Fruit fly (Drosophila melanogaster) whole organism, embryonic: Measurements from ENCODE around the gene CG12948.

ENCODE experiments used
- Antp ChIP-seq: fragments of 200-800 bp; sonication (Bioruptor generic); optimal IDR thresholded peaks from 3 replicates; lab custom pipeline; 2016; ENCODE audit warnings: missing biosample characterization, missing genetic modification characterization
- B-H2 ChIP-seq: fragments of 200-800 bp; sonication (Bioruptor generic); optimal IDR thresholded peaks from 2 replicates; lab custom pipeline; 2018; ENCODE audit warnings: missing biosample characterization, mild to moderate bottlenecking, missing genetic modification characterization
- CG10654 ChIP-seq: fragments of 200-800 bp; sonication (Bioruptor generic); optimal IDR thresholded peaks from 2 replicates; lab custom pipeline; 2016; ENCODE audit warnings: missing biosample characterization, missing genetic modification characterization
- CG15073 ChIP-seq: fragments of 200-800 bp; sonication (Bioruptor generic); optimal IDR thresholded peaks from 2 replicates; lab custom pipeline; 2016; ENCODE audit warnings: missing biosample characterization, missing genetic modification characterization
- CG17359 ChIP-seq: fragments of 200-800 bp; sonication (Bioruptor generic); optimal IDR thresholded peaks from 3 replicates; lab custom pipeline; 2018; ENCODE audit warnings: missing biosample characterization, mild to moderate bottlenecking, missing genetic modification characterization, moderate library complexity
- CG17912 ChIP-seq: fragments of 200-800 bp; sonication (Bioruptor generic); optimal IDR thresholded peaks from 2 replicates; lab custom pipeline; 2018; ENCODE audit warnings: missing biosample characterization, mild to moderate bottlenecking, missing genetic modification characterization
- CG18619 ChIP-seq: fragments of 200-800 bp; sonication (Bioruptor generic); optimal IDR thresholded peaks from 3 replicates; lab custom pipeline; 2017; ENCODE audit warnings: missing biosample characterization, mild to moderate bottlenecking, missing genetic modification characterization
- CG2199 ChIP-seq: fragments of 200-800 bp; sonication (Bioruptor generic); IDR thresholded peaks from 3 replicates; pipeline ENCODE4 v1.3.6; 2022; ENCODE audit warnings: missing biosample characterization, missing genetic modification characterization
- CG2712 ChIP-seq: fragments of 200-800 bp; optimal IDR thresholded peaks from 3 replicates; lab custom pipeline; 2019; ENCODE audit warnings: missing biosample characterization, mild to moderate bottlenecking, missing genetic modification characterization, moderate library complexity
- CG32532 ChIP-seq: fragments of 200-800 bp; sonication (Bioruptor generic); IDR thresholded peaks from 2 replicates; pipeline ENCODE4 v1.3.6; 2022; ENCODE audit warnings: missing biosample characterization, missing genetic modification characterization
- CG32772 ChIP-seq: fragments of 200-800 bp; sonication (Bioruptor generic); IDR thresholded peaks from 2 replicates; pipeline ENCODE4 v1.3.6; 2022; ENCODE audit warnings: missing biosample characterization, missing genetic modification characterization
- CG34422 ChIP-seq: fragments of 200-800 bp; sonication (Bioruptor generic); IDR thresholded peaks from 3 replicates; pipeline ENCODE4 v1.3.6; 2022; ENCODE audit warnings: missing biosample characterization, missing genetic modification characterization
- CG4282 ChIP-seq: fragments of 200-800 bp; sonication (Bioruptor generic); optimal IDR thresholded peaks from 2 replicates; lab custom pipeline; 2016; ENCODE audit warnings: missing biosample characterization, missing genetic modification characterization
- CG4424 ChIP-seq: fragments of 200-800 bp; sonication (Bioruptor generic); optimal IDR thresholded peaks from 3 replicates; lab custom pipeline; 2016; ENCODE audit warnings: missing biosample characterization, missing genetic modification characterization
- CG4617 ChIP-seq: fragments of 200-800 bp; sonication (Bioruptor generic); optimal IDR thresholded peaks from 3 replicates; lab custom pipeline; 2016; ENCODE audit warnings: missing biosample characterization, missing genetic modification characterization, borderline replicate concordance
- CG4707 ChIP-seq: fragments of 200-800 bp; sonication (Bioruptor generic); optimal IDR thresholded peaks from 2 replicates; lab custom pipeline; 2018; ENCODE audit warnings: missing biosample characterization, mild to moderate bottlenecking, missing genetic modification characterization, moderate library complexity
- CG6654 ChIP-seq: fragments of 200-800 bp; sonication (Bioruptor generic); optimal IDR thresholded peaks from 2 replicates; lab custom pipeline; 2017; ENCODE audit warnings: missing biosample characterization, mild to moderate bottlenecking, missing genetic modification characterization
- CG6683 ChIP-seq: fragments of 200-800 bp; sonication (Bioruptor generic); optimal IDR thresholded peaks from 2 replicates; lab custom pipeline; 2017; ENCODE audit warnings: missing biosample characterization, mild to moderate bottlenecking, missing genetic modification characterization, missing genetic modification reagents
- CG7357 ChIP-seq: fragments of 200-800 bp; sonication (Bioruptor generic); IDR thresholded peaks from 3 replicates; pipeline ENCODE4 v1.3.6; 2022; ENCODE audit warnings: missing biosample characterization, missing genetic modification characterization
- CG7786 ChIP-seq: fragments of 200-800 bp; sonication (Bioruptor generic); optimal IDR thresholded peaks from 2 replicates; lab custom pipeline; 2016; ENCODE audit warnings: missing biosample characterization, missing genetic modification characterization
- CG8478 ChIP-seq: fragments of >200 bp; optimal IDR thresholded peaks from 2 replicates; lab custom pipeline; 2018
- CG9797 ChIP-seq: fragments of 200-800 bp; sonication (Bioruptor generic); optimal IDR thresholded peaks from 3 replicates; lab custom pipeline; 2018; ENCODE audit warnings: missing biosample characterization, mild to moderate bottlenecking, missing genetic modification characterization
- CHES-1-like ChIP-seq: fragments of 200-800 bp; sonication (Bioruptor generic); optimal IDR thresholded peaks from 2 replicates; lab custom pipeline; 2016; ENCODE audit warnings: missing biosample characterization, missing genetic modification characterization
- D ChIP-seq, 2 experiments: fragments of 200-800 bp in 1 of 2; fragments of >200 bp in 1 of 2; sonication (Bioruptor generic) in 1 of 2; optimal IDR thresholded peaks; 2 replicates in 1 of 2; 3 replicates in 1 of 2; lab custom pipeline; 2017; ENCODE audit warnings: mild to moderate bottlenecking in 1 of 2, missing biosample characterization in 1 of 2, missing genetic modification characterization in 1 of 2, missing genetic modification reagents in 1 of 2
- D19A ChIP-seq: fragments of 200-800 bp; optimal IDR thresholded peaks from 3 replicates; lab custom pipeline; 2019; ENCODE audit warnings: missing biosample characterization, mild to moderate bottlenecking, missing genetic modification characterization, moderate library complexity
- Gsc ChIP-seq: fragments of 200-800 bp; sonication (Bioruptor generic); IDR thresholded peaks from 2 replicates; pipeline ENCODE4 v1.3.6; 2022; ENCODE audit warnings: missing biosample characterization, missing genetic modification characterization
- HHEX ChIP-seq: fragments of 200-800 bp; sonication (Bioruptor generic); optimal IDR thresholded peaks from 3 replicates; lab custom pipeline; 2017; ENCODE audit warnings: missing biosample characterization, mild to moderate bottlenecking, missing genetic modification characterization, missing genetic modification reagents
- MESR4 ChIP-seq: fragments of 200-800 bp; sonication (Bioruptor generic); optimal IDR thresholded peaks from 2 replicates; lab custom pipeline; 2018; ENCODE audit warnings: missing biosample characterization, mild to moderate bottlenecking, missing genetic modification characterization, moderate library complexity
- Med ChIP-seq: fragments of 200-800 bp; sonication (Bioruptor generic); peaks from one replicate; lab custom pipeline; 2016; ENCODE audit warnings: missing biosample characterization, missing genetic modification characterization, mild to moderate bottlenecking, inconsistent platforms, moderate library complexity
- Poxn ChIP-seq: fragments of 200-800 bp; sonication (Bioruptor generic); IDR thresholded peaks from 2 replicates; pipeline ENCODE4 v1.3.6; 2022; ENCODE audit warnings: missing biosample characterization, missing genetic modification characterization
- Sox100B ChIP-seq: fragments of 200-800 bp; sonication (Bioruptor generic); optimal IDR thresholded peaks from 3 replicates; lab custom pipeline; 2018; ENCODE audit warnings: missing biosample characterization, mild to moderate bottlenecking, missing genetic modification characterization
- Stat92E ChIP-seq, 3 experiments: fragments of >200 bp in 2 of 3; fragments of 200-800 bp in 1 of 3; sonication (Bioruptor generic) in 1 of 3; optimal IDR thresholded peaks; 2 replicates each; lab custom pipeline; 2017 to 2019; ENCODE audit warnings: missing biosample characterization in 3 of 3, missing genetic modification characterization in 3 of 3, mild to moderate bottlenecking in 1 of 3, moderate library complexity in 1 of 3
- Trl ChIP-seq, 3 experiments: fragments of >200 bp in 2 of 3; fragments of 200-800 bp in 1 of 3; sonication (Bioruptor generic) in 1 of 3; optimal IDR thresholded peaks; 2 replicates in 1 of 3; 3 replicates in 2 of 3; lab custom pipeline; 2016 to 2017; ENCODE audit warnings: missing biosample characterization in 1 of 3, missing genetic modification characterization in 1 of 3
- Xbp1 ChIP-seq: fragments of 200-800 bp; sonication (Bioruptor generic); optimal IDR thresholded peaks from 3 replicates; lab custom pipeline; 2016; ENCODE audit warnings: missing biosample characterization, mild to moderate bottlenecking, missing genetic modification characterization
- al ChIP-seq: fragments of 200-800 bp; sonication (Bioruptor generic); IDR thresholded peaks from 2 replicates; pipeline ENCODE4 v1.3.6; 2022; ENCODE audit warnings: missing biosample characterization, missing genetic modification characterization
- ase ChIP-seq: fragments of 200-800 bp; sonication (Bioruptor generic); IDR thresholded peaks from 3 replicates; pipeline ENCODE4 v1.3.6; 2022; ENCODE audit warnings: missing biosample characterization, missing genetic modification characterization
- ash1 ChIP-seq: fragments of 200-800 bp; sonication (Bioruptor generic); optimal IDR thresholded peaks from 2 replicates; lab custom pipeline; 2018; ENCODE audit warnings: missing biosample characterization, mild to moderate bottlenecking, missing genetic modification characterization
- eve ChIP-seq, 2 experiments: fragments of >200 bp; optimal IDR thresholded peaks; 2 replicates each; lab custom pipeline; 2017; ENCODE audit warnings: missing biosample characterization in 2 of 2, missing genetic modification characterization in 2 of 2
- inv ChIP-seq: fragments of 200-800 bp; sonication (Bioruptor generic); IDR thresholded peaks from 2 replicates; pipeline ENCODE4 v1.3.6; 2022; ENCODE audit warnings: missing biosample characterization, missing genetic modification characterization; ENCODE audit not compliant: partially characterized antibody
- nmo ChIP-seq: fragments of 200-800 bp; sonication (Bioruptor generic); optimal IDR thresholded peaks from 2 replicates; lab custom pipeline; 2018; ENCODE audit warnings: missing biosample characterization, mild to moderate bottlenecking, missing genetic modification characterization, moderate library complexity
- pnt ChIP-seq: fragments of 200-800 bp; sonication (Bioruptor generic); optimal IDR thresholded peaks from 3 replicates; lab custom pipeline; 2016; ENCODE audit warnings: missing biosample characterization, missing genetic modification characterization
- ranshi ChIP-seq: fragments of 200-800 bp; sonication (Bioruptor generic); IDR thresholded peaks from 2 replicates; pipeline ENCODE4 v1.3.6; 2022; ENCODE audit warnings: missing biosample characterization, missing genetic modification characterization
- row ChIP-seq: fragments of 200-800 bp; sonication (Bioruptor generic); IDR thresholded peaks from 3 replicates; pipeline ENCODE4 v1.3.6; 2022; ENCODE audit warnings: missing biosample characterization, missing genetic modification characterization
- sd ChIP-seq: fragments of 200-800 bp; sonication (Bioruptor generic); optimal IDR thresholded peaks from 3 replicates; lab custom pipeline; 2018; ENCODE audit warnings: missing biosample characterization, mild to moderate bottlenecking, missing genetic modification characterization, moderate library complexity
- sim ChIP-seq: fragments of 200-800 bp; sonication (Bioruptor generic); IDR thresholded peaks from 2 replicates; pipeline ENCODE4 v1.3.6; 2022; ENCODE audit warnings: missing biosample characterization, missing genetic modification characterization
- tap ChIP-seq: fragments of 200-800 bp; optimal IDR thresholded peaks from 3 replicates; lab custom pipeline; 2019; ENCODE audit warnings: missing biosample characterization, mild to moderate bottlenecking, missing genetic modification characterization, moderate library complexity
- tio ChIP-seq: fragments of 200-800 bp; sonication (Bioruptor generic); optimal IDR thresholded peaks from 2 replicates; lab custom pipeline; 2017; ENCODE audit warnings: missing biosample characterization, missing genetic modification characterization, inconsistent platforms
- tx ChIP-seq: fragments of 200-800 bp; sonication (Bioruptor generic); optimal IDR thresholded peaks from 2 replicates; lab custom pipeline; 2016; ENCODE audit warnings: missing biosample characterization, missing genetic modification characterization
- unc-4 ChIP-seq: fragments of 200-800 bp; sonication (Bioruptor generic); IDR thresholded peaks from 2 replicates; pipeline ENCODE4 v1.3.6; 2022; ENCODE audit warnings: missing biosample characterization, missing genetic modification characterization; ENCODE audit not compliant: partially characterized antibody
- z ChIP-seq: fragments of 200-800 bp; sonication (Bioruptor generic); IDR thresholded peaks from 3 replicates; pipeline ENCODE4 v1.3.6; 2022; ENCODE audit warnings: missing biosample characterization, missing genetic modification characterization
- zen ChIP-seq: fragments of 200-800 bp; sonication (Bioruptor generic); optimal IDR thresholded peaks from 3 replicates; lab custom pipeline; 2018; ENCODE audit warnings: missing biosample characterization, mild to moderate bottlenecking, missing genetic modification characterization, moderate library complexity

The CG12948 gene

dm6 chr3R:9702567-9702966 lies 45.0 kb downstream of the CG12948 start (continued):
- TF ChIP-seq CG32772 (GFP tag; lab: Robert Waterston, UW) (no peak), D19A (tag; lab: Kevin White, UChicago) (peak; percentile 79), CG34422 (GFP tag; lab: Robert Waterston, UW) (no peak), CG32532 (GFP tag; lab: Robert Waterston, UW) (no peak), Sox100B (GFP tag; lab: Kevin White, UChicago) (peak; percentile 86), sd (tag; lab: Kevin White, UChicago) (peak; percentile 94), Antp (GFP tag; lab: Kevin White, UChicago) (peak; percentile 71), CG8478 (lab: Kevin White, UChicago) (no peak), CG9797 (GFP tag; lab: Kevin White, UChicago) (no peak), CG7357 (peak; percentile 80), Gsc (GFP tag; lab: Robert Waterston, UW) (no peak), CG6654 (GFP tag; lab: Kevin White, UChicago) (peak; percentile 82), inv (GFP tag; lab: Robert Waterston, UW) (no peak), CG17359 (tag; lab: Kevin White, UChicago) (peak; percentile 95), CG6683 (GFP tag; lab: Kevin White, UChicago) (peak; percentile 74), CG4707 (GFP tag; lab: Kevin White, UChicago) (peak; percentile 81), nmo (GFP tag; lab: Kevin White, UChicago) (peak; percentile 90), B-H2 (GFP tag; lab: Kevin White, UChicago) (peak; percentile 60), CG4617 (GFP tag; lab: Kevin White, UChicago) (peak; percentile 51), eve (GFP tag; optimal IDR thresholded peaks at IDR 0.05; lab: Kevin White, UChicago) (no peak), HHEX (GFP tag; lab: Kevin White, UChicago) (peak; percentile 88), tx (GFP tag; lab: Kevin White, UChicago) (peak; percentile 70), ase (no peak), CHES-1-like (peak; percentile 79), pnt (GFP tag; lab: Kevin White, UChicago) (peak; percentile 73), ranshi (GFP tag; lab: Robert Waterston, UW) (no peak), CG4282 (GFP tag; lab: Kevin White, UChicago) (peak; percentile 49), CG7786 (peak; percentile 61), al (GFP tag; lab: Robert Waterston, UW) (no peak), unc-4 (GFP tag; lab: Robert Waterston, UW) (no peak), Poxn (no peak), Xbp1 (peak; percentile 89), MESR4 (GFP tag; lab: Kevin White, UChicago) (peak; percentile 40), sim (GFP tag; lab: Robert Waterston, UW) (no peak), Trl (optimal IDR thresholded peaks at IDR 0.05; lab: Kevin White, UChicago) (no peak), Trl (GFP tag; optimal IDR thresholded peaks at IDR 0.05; lab: Kevin White, UChicago) (peak; percentile 81), CG4424 (GFP tag; lab: Kevin White, UChicago) (peak; percentile 88), CG15073 (GFP tag; lab: Kevin White, UChicago) (peak; percentile 55), CG10654 (GFP tag; lab: Kevin White, UChicago) (peak; percentile 84), CG17912 (GFP tag; lab: Kevin White, UChicago) (no peak), tap (tag; lab: Kevin White, UChicago) (peak; percentile 92), zen (tag; lab: Kevin White, UChicago) (peak; percentile 81), CG2712 (peak; percentile 91), row (GFP tag; lab: Robert Waterston, UW) (no peak), CG2199 (GFP tag; lab: Robert Waterston, UW) (no peak), CG18619 (GFP tag; lab: Kevin White, UChicago) (peak; percentile 89), D (optimal IDR thresholded peaks at IDR 0.05; lab: Kevin White, UChicago) (no peak), D (GFP tag; optimal IDR thresholded peaks at IDR 0.05; lab: Kevin White, UChicago) (peak; percentile 85), ash1 (GFP tag; lab: Kevin White, UChicago) (peak; percentile 47), Stat92E (GFP tag; optimal IDR thresholded peaks at IDR 0.05; lab: Kevin White, UChicago) (peak in 1 of 3 experiments; percentile 49), tio (no peak), Med (GFP tag; lab: Kevin White, UChicago) (peak; percentile 98), z (no peak)
